Fruit fly (Drosophila melanogaster) whole organism, embryonic: ENCODE data around the gene CG17572.

Experiments
- Aef1 ChIP-seq: fragments of 200-800 bp; sonication (Bioruptor generic); IDR thresholded peaks from 3 replicates; pipeline ENCODE4 v1.3.6; 2022; ENCODE audit warnings: missing biosample characterization, missing genetic modification characterization
- BtbVII ChIP-seq: fragments of 200-800 bp; sonication (Bioruptor generic); optimal IDR thresholded peaks from 3 replicates; lab custom pipeline; 2017; ENCODE audit warnings: missing biosample characterization, mild to moderate bottlenecking, missing genetic modification characterization
- CG10462 ChIP-seq: fragments of 200-800 bp; sonication (Bioruptor generic); optimal IDR thresholded peaks from 2 replicates; lab custom pipeline; 2016; ENCODE audit warnings: missing biosample characterization, missing genetic modification characterization
- CG12942 ChIP-seq: fragments of 200-800 bp; sonication (Bioruptor generic); optimal IDR thresholded peaks from 3 replicates; lab custom pipeline; 2016; ENCODE audit warnings: missing biosample characterization, missing genetic modification characterization
- CG15011 ChIP-seq: fragments of 200-800 bp; sonication (Bioruptor generic); optimal IDR thresholded peaks from 3 replicates; lab custom pipeline; 2018; ENCODE audit warnings: missing biosample characterization, mild to moderate bottlenecking, missing genetic modification characterization
- CG17802 ChIP-seq: fragments of 200-800 bp; sonication (Bioruptor generic); optimal IDR thresholded peaks from 2 replicates; lab custom pipeline; 2018; ENCODE audit warnings: missing biosample characterization, mild to moderate bottlenecking, missing genetic modification characterization, moderate library complexity
- CG1832 ChIP-seq: fragments of 200-800 bp; sonication (Bioruptor generic); optimal IDR thresholded peaks from 2 replicates; lab custom pipeline; 2017; ENCODE audit warnings: missing biosample characterization, mild to moderate bottlenecking, missing genetic modification characterization, inconsistent platforms
- CG18476 ChIP-seq: fragments of 200-800 bp; sonication (Bioruptor generic); optimal IDR thresholded peaks from 2 replicates; lab custom pipeline; 2016; ENCODE audit warnings: missing biosample characterization, mild to moderate bottlenecking, missing genetic modification characterization
- CG2120 ChIP-seq: fragments of 200-800 bp; sonication (Bioruptor generic); optimal IDR thresholded peaks from 3 replicates; lab custom pipeline; 2016; ENCODE audit warnings: missing biosample characterization, missing genetic modification characterization
- CG2889 ChIP-seq: fragments of 200-800 bp; sonication (Bioruptor generic); IDR thresholded peaks from 3 replicates; pipeline ENCODE4 v1.3.6; 2022; ENCODE audit warnings: missing biosample characterization, missing genetic modification characterization
- CG31365 ChIP-seq: fragments of 200-800 bp; sonication (Bioruptor generic); optimal IDR thresholded peaks from 2 replicates; lab custom pipeline; 2018; ENCODE audit warnings: missing biosample characterization, mild to moderate bottlenecking, missing genetic modification characterization
- CG3281 ChIP-seq: fragments of 200-800 bp; sonication (Bioruptor generic); optimal IDR thresholded peaks from 3 replicates; lab custom pipeline; 2017; ENCODE audit warnings: missing biosample characterization, mild to moderate bottlenecking, missing genetic modification characterization
- CG34224 ChIP-seq: fragments of 200-800 bp; sonication (Bioruptor generic); IDR thresholded peaks from 3 replicates; pipeline ENCODE4 v1.3.6; 2022; ENCODE audit warnings: missing biosample characterization, missing genetic modification characterization; ENCODE audit not compliant: partially characterized antibody
- CG7963 ChIP-seq: fragments of 200-800 bp; sonication (Bioruptor generic); IDR thresholded peaks from 3 replicates; pipeline ENCODE4 v1.3.6; 2022; ENCODE audit warnings: missing biosample characterization, missing genetic modification characterization; ENCODE audit not compliant: partially characterized antibody
- CG8478 ChIP-seq: fragments of >200 bp; optimal IDR thresholded peaks from 2 replicates; lab custom pipeline; 2018
- CG9727 ChIP-seq: fragments of 200-800 bp; sonication (Bioruptor generic); optimal IDR thresholded peaks from 3 replicates; lab custom pipeline; 2017; ENCODE audit warnings: missing biosample characterization, mild to moderate bottlenecking, missing genetic modification characterization
- NC2α ChIP-seq: fragments of 200-800 bp; sonication (Bioruptor generic); optimal IDR thresholded peaks from 2 replicates; lab custom pipeline; 2016; ENCODE audit warnings: missing biosample characterization, missing genetic modification characterization
- NC2β ChIP-seq: fragments of 200-800 bp; sonication (Bioruptor generic); optimal IDR thresholded peaks from 2 replicates; lab custom pipeline; 2016; ENCODE audit warnings: missing biosample characterization, missing genetic modification characterization
- Opbp ChIP-seq: fragments of 200-800 bp; sonication (Bioruptor generic); IDR thresholded peaks from 3 replicates; pipeline ENCODE4 v1.3.6; 2022; ENCODE audit warnings: missing biosample characterization, missing genetic modification characterization; ENCODE audit not compliant: partially characterized antibody
- Ptx1 ChIP-seq: fragments of 200-800 bp; sonication (Bioruptor generic); IDR thresholded peaks from 2 replicates; pipeline ENCODE4 v1.3.6; 2022; ENCODE audit warnings: missing biosample characterization, missing genetic modification characterization
- Six4 ChIP-seq: fragments of 200-800 bp; sonication (Bioruptor generic); optimal IDR thresholded peaks from 2 replicates; lab custom pipeline; 2016; ENCODE audit warnings: missing biosample characterization, missing genetic modification characterization
- Sry-β ChIP-seq: fragments of 200-800 bp; sonication (Bioruptor generic); optimal IDR thresholded peaks from 2 replicates; lab custom pipeline; 2018; ENCODE audit warnings: missing biosample characterization, mild to moderate bottlenecking, missing genetic modification characterization, moderate library complexity
- Trl ChIP-seq, 3 experiments: fragments of >200 bp in 2 of 3; fragments of 200-800 bp in 1 of 3; sonication (Bioruptor generic) in 1 of 3; optimal IDR thresholded peaks; 2 replicates in 1 of 3; 3 replicates in 2 of 3; lab custom pipeline; 2016 to 2017; ENCODE audit warnings: missing biosample characterization in 1 of 3, missing genetic modification characterization in 1 of 3
- amos ChIP-seq: fragments of 200-800 bp; sonication (Bioruptor generic); IDR thresholded peaks from 2 replicates; pipeline ENCODE4 v1.3.6; 2022; ENCODE audit warnings: missing biosample characterization, missing genetic modification characterization; ENCODE audit not compliant: partially characterized antibody
- bbx ChIP-seq: fragments of 200-800 bp; sonication (Bioruptor generic); IDR thresholded peaks from 2 replicates; pipeline ENCODE4 v1.3.6; 2022; ENCODE audit warnings: missing biosample characterization, missing genetic modification characterization; ENCODE audit not compliant: partially characterized antibody
- cad ChIP-seq: fragments of >200 bp; optimal IDR thresholded peaks from 2 replicates; lab custom pipeline; 2017; ENCODE audit warnings: missing biosample characterization, missing genetic modification characterization
- fd3F ChIP-seq: fragments of 200-800 bp; sonication (Bioruptor generic); optimal IDR thresholded peaks from 2 replicates; lab custom pipeline; 2018; ENCODE audit warnings: missing biosample characterization, mild to moderate bottlenecking, missing genetic modification characterization, moderate library complexity
- jing ChIP-seq: fragments of 200-800 bp; sonication (Bioruptor generic); optimal IDR thresholded peaks from 2 replicates; lab custom pipeline; 2018; ENCODE audit warnings: missing biosample characterization, mild to moderate bottlenecking, missing genetic modification characterization
- lab ChIP-seq: fragments of 200-800 bp; sonication (Bioruptor generic); optimal IDR thresholded peaks from 3 replicates; lab custom pipeline; 2017; ENCODE audit warnings: missing biosample characterization, missing genetic modification characterization, mild to moderate bottlenecking, moderate library complexity, missing genetic modification reagents
- lilli ChIP-seq: fragments of 200-800 bp; sonication (Bioruptor generic); optimal IDR thresholded peaks from 3 replicates; lab custom pipeline; 2016; ENCODE audit warnings: missing biosample characterization, missing genetic modification characterization
- nerfin-2 ChIP-seq: fragments of 200-800 bp; sonication (Bioruptor generic); IDR thresholded peaks from 2 replicates; pipeline ENCODE4 v1.3.6; 2022; ENCODE audit warnings: missing biosample characterization, missing genetic modification characterization; ENCODE audit not compliant: partially characterized antibody
- nmo ChIP-seq: fragments of 200-800 bp; sonication (Bioruptor generic); optimal IDR thresholded peaks from 2 replicates; lab custom pipeline; 2018; ENCODE audit warnings: missing biosample characterization, mild to moderate bottlenecking, missing genetic modification characterization, moderate library complexity
- p53 ChIP-seq: fragments of 200-800 bp; sonication (Bioruptor generic); optimal IDR thresholded peaks from 2 replicates; lab custom pipeline; 2016; ENCODE audit warnings: missing biosample characterization, missing genetic modification characterization
- pfk ChIP-seq: fragments of 200-800 bp; sonication (Bioruptor generic); optimal IDR thresholded peaks from 2 replicates; lab custom pipeline; 2018; ENCODE audit warnings: missing biosample characterization, mild to moderate bottlenecking, missing genetic modification characterization, moderate library complexity
- pho ChIP-seq: fragments of 200-800 bp; sonication (Bioruptor generic); optimal IDR thresholded peaks from 2 replicates; lab custom pipeline; 2016; ENCODE audit warnings: missing biosample characterization, missing genetic modification characterization
- phol ChIP-seq: fragments of 200-800 bp; sonication (Bioruptor generic); optimal IDR thresholded peaks from 3 replicates; lab custom pipeline; 2018; ENCODE audit warnings: missing biosample characterization, mild to moderate bottlenecking, missing genetic modification characterization, moderate library complexity
- pnt ChIP-seq: fragments of 200-800 bp; sonication (Bioruptor generic); optimal IDR thresholded peaks from 3 replicates; lab custom pipeline; 2016; ENCODE audit warnings: missing biosample characterization, missing genetic modification characterization
- prd ChIP-seq, 3 experiments: fragments of >200 bp in 2 of 3; fragments of 200-800 bp in 1 of 3; sonication (Bioruptor generic) in 1 of 3; optimal IDR thresholded peaks in 2 of 3; IDR thresholded peaks in 1 of 3; 2 replicates in 2 of 3; 3 replicates in 1 of 3; pipeline versions ENCODE4 v1.3.6 to Lab custom; 2017 to 2022; ENCODE audit warnings: missing biosample characterization in 1 of 3, missing genetic modification characterization in 1 of 3
- ro ChIP-seq: fragments of 200-800 bp; sonication (Bioruptor generic); IDR thresholded peaks from 2 replicates; pipeline ENCODE4 v1.3.6; 2022; ENCODE audit warnings: missing biosample characterization, missing genetic modification characterization
- row ChIP-seq: fragments of 200-800 bp; sonication (Bioruptor generic); IDR thresholded peaks from 3 replicates; pipeline ENCODE4 v1.3.6; 2022; ENCODE audit warnings: missing biosample characterization, missing genetic modification characterization
- sc ChIP-seq, 3 experiments: fragments of >200 bp in 2 of 3; fragments of 200-800 bp in 1 of 3; sonication (Bioruptor generic) in 1 of 3; optimal IDR thresholded peaks; 2 replicates in 2 of 3; 3 replicates in 1 of 3; lab custom pipeline; 2017; ENCODE audit warnings: mild to moderate bottlenecking in 1 of 3, missing biosample characterization in 1 of 3, missing genetic modification characterization in 1 of 3, missing genetic modification reagents in 1 of 3
- seq ChIP-seq: fragments of 200-800 bp; sonication (Bioruptor generic); IDR thresholded peaks from 2 replicates; pipeline ENCODE4 v1.3.6; 2022; ENCODE audit warnings: missing biosample characterization, missing genetic modification characterization
- slbo ChIP-seq: fragments of 200-800 bp; sonication (Bioruptor generic); IDR thresholded peaks from 2 replicates; pipeline ENCODE4 v1.3.6; 2022; ENCODE audit warnings: missing biosample characterization, missing genetic modification characterization
- slou ChIP-seq: fragments of 200-800 bp; sonication (Bioruptor generic); optimal IDR thresholded peaks from 3 replicates; lab custom pipeline; 2016; ENCODE audit warnings: missing biosample characterization, missing genetic modification characterization
- sug ChIP-seq: fragments of 200-800 bp; optimal IDR thresholded peaks from 2 replicates; lab custom pipeline; 2019; ENCODE audit warnings: missing biosample characterization, mild to moderate bottlenecking, missing genetic modification characterization, moderate library complexity
- usp ChIP-seq: fragments of >200 bp; optimal IDR thresholded peaks from 2 replicates; lab custom pipeline; 2017; ENCODE audit warnings: missing biosample characterization, missing genetic modification characterization
- wor ChIP-seq: fragments of 200-800 bp; sonication (Bioruptor generic); IDR thresholded peaks from 2 replicates; pipeline ENCODE4 v1.3.6; 2022; ENCODE audit warnings: missing biosample characterization, missing genetic modification characterization
- zen2 ChIP-seq: fragments of 200-800 bp; sonication (Bioruptor generic); IDR thresholded peaks from 3 replicates; pipeline ENCODE4 v1.3.6; 2022; ENCODE audit warnings: missing biosample characterization, missing genetic modification characterization; ENCODE audit not compliant: partially characterized antibody

CG17572 gene

dm6 chr2L:19034213-19034929, 39.6 kb downstream of the CG17572 start, which contains the start of the genes mib2 and CG31800 (continued):
- no peak for TF ChIP-seq Ptx1
- TF ChIP-seq cad (GFP tag; lab: Kevin White, UChicago) = no peak
- TF ChIP-seq CG31365 (tag; lab: Kevin White, UChicago) = no peak
- no peak for TF ChIP-seq pho
- TF ChIP-seq pfk (GFP tag; lab: Kevin White, UChicago) = no peak
- no peak for TF ChIP-seq prd (optimal IDR thresholded peaks at IDR 0.05; lab: Kevin White, UChicago)
- no peak for TF ChIP-seq prd (GFP tag; IDR thresholded peaks at IDR 0.05; lab: Robert Waterston, UW)
- no peak for TF ChIP-seq CG2889 (GFP tag; lab: Robert Waterston, UW)
- TF ChIP-seq Six4 = no peak
- TF ChIP-seq wor (GFP tag; lab: Robert Waterston, UW) = no peak
- peak; percentile 20; the same call in 1 of the 2 replicates for TF ChIP-seq slbo (GFP tag; lab: Robert Waterston, UW)
- TF ChIP-seq p53 (GFP tag; lab: Kevin White, UChicago) = no peak
- TF ChIP-seq NC2α (GFP tag; lab: Kevin White, UChicago) = no peak
- no peak for TF ChIP-seq ro (GFP tag; lab: Robert Waterston, UW)
- no peak for TF ChIP-seq CG18476 (GFP tag; lab: Kevin White, UChicago)
- TF ChIP-seq jing = no peak
- no peak for TF ChIP-seq Aef1
- TF ChIP-seq fd3F (GFP tag; lab: Kevin White, UChicago) = no peak
- no peak for TF ChIP-seq CG1832 (GFP tag; lab: Kevin White, UChicago)
- peak; percentile 91 for TF ChIP-seq bbx (GFP tag; lab: Robert Waterston, UW)
- TF ChIP-seq lilli (GFP tag; lab: Kevin White, UChicago) = peak; percentile 10
- peak; percentile 44; the same call in 1 of the 3 replicates for TF ChIP-seq row (GFP tag; lab: Robert Waterston, UW)
- no peak for TF ChIP-seq CG12942 (GFP tag; lab: Kevin White, UChicago)
- TF ChIP-seq NC2β = no peak
- TF ChIP-seq nerfin-2 (GFP tag; lab: Robert Waterston, UW) = peak; percentile 78
- peak; percentile 80 for TF ChIP-seq CG34224
- TF ChIP-seq CG3281 (GFP tag; lab: Kevin White, UChicago) = peak; percentile 5
- peak; percentile 42 for TF ChIP-seq CG2120 (GFP tag; lab: Kevin White, UChicago)
- peak; percentile 81; the same call in 2 of the 3 replicates for TF ChIP-seq zen2 (GFP tag; lab: Robert Waterston, UW)
- no peak for TF ChIP-seq CG10462
- no peak for TF ChIP-seq usp (GFP tag; lab: Kevin White, UChicago)
- no peak for TF ChIP-seq lab (GFP tag; lab: Kevin White, UChicago)
- no peak for TF ChIP-seq BtbVII
- TF ChIP-seq phol = peak; percentile 5
- TF ChIP-seq sc (optimal IDR thresholded peaks at IDR 0.05; lab: Kevin White, UChicago) = no peak
- no peak for TF ChIP-seq sc (GFP tag; optimal IDR thresholded peaks at IDR 0.05; lab: Kevin White, UChicago)
- no peak for TF ChIP-seq CG9727 (GFP tag; lab: Kevin White, UChicago)
- no peak for TF ChIP-seq CG15011
- no peak for TF ChIP-seq Trl (optimal IDR thresholded peaks at IDR 0.05; lab: Kevin White, UChicago)
- TF ChIP-seq Trl (GFP tag; optimal IDR thresholded peaks at IDR 0.05; lab: Kevin White, UChicago) = no peak
- no peak for TF ChIP-seq CG17802
- no peak for TF ChIP-seq pnt (GFP tag; lab: Kevin White, UChicago)
- peak; percentile 86 for TF ChIP-seq CG7963 (GFP tag; lab: Robert Waterston, UW)
- TF ChIP-seq sug (tag; lab: Kevin White, UChicago) = peak; percentile 38
- TF ChIP-seq seq (GFP tag; lab: Robert Waterston, UW) = no peak
- no peak for TF ChIP-seq Sry-β (GFP tag; lab: Kevin White, UChicago)
- TF ChIP-seq amos (GFP tag; lab: Robert Waterston, UW) = peak; percentile 88
- peak; percentile 20 for TF ChIP-seq nmo
- peak; percentile 86; the same call in 2 of the 3 replicates for TF ChIP-seq Opbp
- TF ChIP-seq CG8478 = no peak
- TF ChIP-seq slou (GFP tag; lab: Kevin White, UChicago) = no peak
